Fruit fly (Drosophila melanogaster) whole organism: ENCODE data around the gene CG14151.

ENCODE experiments used
- CG8478 ChIP-seq: fragments of >200 bp; optimal IDR thresholded peaks from 2 replicates; lab custom pipeline; 2018; ENCODE audit warnings: inconsistent platforms
- Dll ChIP-seq: fragments of >200 bp; optimal IDR thresholded peaks from 2 replicates; lab custom pipeline; 2017
- pan ChIP-seq: fragments of >200 bp; optimal IDR thresholded peaks from 2 replicates; lab custom pipeline; 2017
- psq ChIP-seq: fragments of >200 bp; optimal IDR thresholded peaks from 2 replicates; lab custom pipeline; 2017
- usp ChIP-seq: fragments of >200 bp; optimal IDR thresholded peaks from 2 replicates; lab custom pipeline; 2017; ENCODE audit warnings: missing biosample characterization, missing genetic modification characterization, mixed read lengths

DNA sequence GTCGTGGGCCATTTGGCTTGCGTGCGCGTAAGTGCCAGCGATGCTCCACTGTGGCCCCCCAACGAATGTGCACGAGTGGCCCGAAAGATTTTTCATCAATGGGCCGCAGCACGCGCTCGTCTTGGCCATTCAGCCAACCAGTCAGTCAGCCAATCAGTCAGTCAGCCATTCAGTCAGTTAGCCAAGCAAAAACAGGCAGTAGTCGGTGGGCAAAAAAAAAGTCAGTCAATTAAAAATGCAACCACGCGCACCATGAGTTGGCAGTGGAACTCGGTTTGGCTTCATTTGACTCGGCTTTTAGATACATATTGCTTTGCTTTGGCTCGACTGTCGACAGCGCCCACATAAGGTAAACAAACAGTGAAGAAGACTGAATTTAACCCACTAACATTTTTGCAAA, 17.7 kb upstream of the CG14151 start:
- TF ChIP-seq psq (lab: Kevin White, UChicago) = no peak
- no peak for TF ChIP-seq pan (lab: Kevin White, UChicago)
- no peak for TF ChIP-seq CG8478 (lab: Kevin White, UChicago)
- no peak for TF ChIP-seq Dll (lab: Kevin White, UChicago)
- TF ChIP-seq usp (GFP tag; lab: Kevin White, UChicago) = no peak
